Fruit fly (Drosophila melanogaster) whole organism, wandering third instar larva: ENCODE data around the gene flr.

Source experiments
- Abd-B ChIP-seq: fragments of >200 bp; optimal IDR thresholded peaks from 2 replicates; lab custom pipeline; 2017; ENCODE audit warnings: missing biosample characterization, missing genetic modification characterization
- CG32264 ChIP-seq: fragments of 200-800 bp; sonication (Bioruptor generic); optimal IDR thresholded peaks from 2 replicates; lab custom pipeline; 2016; ENCODE audit warnings: missing biosample characterization, missing genetic modification characterization
- CG9705 ChIP-seq: fragments of 200-800 bp; sonication (Bioruptor generic); optimal IDR thresholded peaks from 2 replicates; lab custom pipeline; 2018; ENCODE audit warnings: missing biosample characterization, mild to moderate bottlenecking, missing genetic modification characterization
- CrebA ChIP-seq: fragments of 200-800 bp; sonication (Bioruptor generic); optimal IDR thresholded peaks from 2 replicates; lab custom pipeline; 2016; ENCODE audit warnings: missing biosample characterization, mild to moderate bottlenecking, missing genetic modification characterization, borderline replicate concordance
- Dfd ChIP-seq: fragments of >200 bp; optimal IDR thresholded peaks from 2 replicates; lab custom pipeline; 2017; ENCODE audit warnings: missing biosample characterization, missing genetic modification characterization
- Dif ChIP-seq: fragments of 200-275, 200-300 bp; sonication (Bioruptor generic); optimal IDR thresholded peaks from 2 replicates; lab custom pipeline; 2018; ENCODE audit warnings: missing biosample characterization, missing genetic modification characterization; ENCODE audit not compliant: partially characterized antibody
- GATAd ChIP-seq: sonication (Bioruptor generic); optimal IDR thresholded peaks from 2 replicates; lab custom pipeline; 2016; ENCODE audit warnings: missing biosample characterization, missing genetic modification characterization
- HLH106 ChIP-seq: fragments of 200-800 bp; optimal IDR thresholded peaks from 3 replicates; lab custom pipeline; 2019; ENCODE audit warnings: missing biosample characterization, mild to moderate bottlenecking, missing genetic modification characterization, moderate library complexity
- Hnf4 ChIP-seq: fragments of 200-800 bp; sonication (Bioruptor generic); optimal IDR thresholded peaks from 2 replicates; lab custom pipeline; 2016; ENCODE audit warnings: missing biosample characterization, mild to moderate bottlenecking, missing genetic modification characterization
- Hr78 ChIP-seq: fragments of >200 bp; optimal IDR thresholded peaks from 2 replicates; lab custom pipeline; 2017; ENCODE audit warnings: missing biosample characterization, missing genetic modification characterization
- Hr83 ChIP-seq: fragments of 200-300 bp; sonication (Bioruptor generic); optimal IDR thresholded peaks from 2 replicates; lab custom pipeline; 2016; ENCODE audit warnings: missing biosample characterization, mild to moderate bottlenecking, missing genetic modification characterization, moderate library complexity; ENCODE audit not compliant: poor library complexity, severe bottlenecking
- Jra ChIP-seq: sonication (Bioruptor generic); optimal IDR thresholded peaks from 2 replicates; lab custom pipeline; 2016; ENCODE audit warnings: missing biosample characterization, missing genetic modification characterization
- Mio ChIP-seq: sonication (Bioruptor generic); optimal IDR thresholded peaks from 2 replicates; lab custom pipeline; 2016; ENCODE audit warnings: missing biosample characterization, missing genetic modification characterization
- Myc ChIP-seq: fragments of >200 bp; optimal IDR thresholded peaks from 2 replicates; lab custom pipeline; 2017
- N ChIP-seq: fragments of >200 bp; optimal IDR thresholded peaks from 2 replicates; lab custom pipeline; 2018; ENCODE audit warnings: missing biosample characterization, missing external identifiers, missing genetic modification characterization
- OdsH ChIP-seq: fragments of 200-800 bp; sonication (Bioruptor generic); optimal IDR thresholded peaks from 2 replicates; lab custom pipeline; 2016; ENCODE audit warnings: missing biosample characterization, mild to moderate bottlenecking, missing genetic modification characterization
- Rel ChIP-seq, 2 experiments: fragments of 200-800 bp; sonication (Bioruptor generic) in 1 of 2; optimal IDR thresholded peaks; 2 replicates in 1 of 2; 3 replicates in 1 of 2; lab custom pipeline; 2016 to 2019; ENCODE audit warnings: mild to moderate bottlenecking in 2 of 2, missing biosample characterization in 2 of 2, missing genetic modification characterization in 2 of 2, moderate library complexity in 1 of 2
- Sp1 ChIP-seq: fragments of 200-800 bp; sonication (Bioruptor generic); optimal IDR thresholded peaks from 3 replicates; lab custom pipeline; 2019; ENCODE audit warnings: missing biosample characterization, mild to moderate bottlenecking, missing genetic modification characterization, moderate library complexity
- Vsx2 ChIP-seq: fragments of 200-300, 225-300 bp; sonication (Bioruptor generic); optimal IDR thresholded peaks from 2 replicates; lab custom pipeline; 2018; ENCODE audit warnings: missing biosample characterization, missing genetic modification characterization; ENCODE audit not compliant: partially characterized antibody
- br ChIP-seq: fragments of 200-800 bp; sonication (Bioruptor generic); optimal IDR thresholded peaks from 2 replicates; lab custom pipeline; 2016; ENCODE audit warnings: missing biosample characterization, missing genetic modification characterization
- brk ChIP-seq: fragments of 200-800 bp; sonication (Bioruptor generic); optimal IDR thresholded peaks from 2 replicates; lab custom pipeline; 2016; ENCODE audit warnings: missing biosample characterization, mild to moderate bottlenecking, missing genetic modification characterization
- dl ChIP-seq, 2 experiments: fragments of 175-275, 200-275 bp in 1 of 2; fragments of 200-275 bp in 1 of 2; sonication (Bioruptor generic); optimal IDR thresholded peaks; lab custom pipeline; 2018; ENCODE audit warnings: mild to moderate bottlenecking in 2 of 2, missing biosample characterization in 2 of 2, missing genetic modification characterization in 2 of 2, moderate library complexity in 2 of 2; ENCODE audit not compliant: partially characterized antibody in 2 of 2, insufficient read depth in 1 of 2
- dmrt93B ChIP-seq: fragments of 200-800 bp; sonication (Bioruptor generic); optimal IDR thresholded peaks from 2 replicates; lab custom pipeline; 2018; ENCODE audit warnings: missing biosample characterization, mild to moderate bottlenecking, missing genetic modification characterization
- dsf ChIP-seq: sonication (Bioruptor generic); optimal IDR thresholded peaks from 2 replicates; lab custom pipeline; 2016; ENCODE audit warnings: missing biosample characterization, missing genetic modification characterization, borderline replicate concordance
- ey ChIP-seq: fragments of 200-800 bp; sonication (Bioruptor generic); optimal IDR thresholded peaks from 2 replicates; lab custom pipeline; 2016; ENCODE audit warnings: missing biosample characterization, missing genetic modification characterization
- foxo ChIP-seq, 2 experiments: fragments of 200-800 bp; sonication (Bioruptor generic); optimal IDR thresholded peaks; 2 replicates in 1 of 2; 3 replicates in 1 of 2; lab custom pipeline; 2016 to 2017; ENCODE audit warnings: missing biosample characterization in 2 of 2, missing genetic modification characterization in 2 of 2
- fru ChIP-seq: fragments of 200-800 bp; sonication (Bioruptor generic); optimal IDR thresholded peaks from 3 replicates; lab custom pipeline; 2016; ENCODE audit warnings: missing biosample characterization, mild to moderate bottlenecking, missing genetic modification characterization
- h ChIP-seq: fragments of 200-800 bp; sonication (Bioruptor generic); optimal IDR thresholded peaks from 3 replicates; lab custom pipeline; 2016; ENCODE audit warnings: missing biosample characterization, mild to moderate bottlenecking, missing genetic modification characterization
- jim ChIP-seq: fragments of 175-275, 200-325 bp; sonication (Bioruptor generic); optimal IDR thresholded peaks from 2 replicates; lab custom pipeline; 2016; ENCODE audit warnings: missing biosample characterization, mild to moderate bottlenecking, missing genetic modification characterization
- lola ChIP-seq: fragments of >200 bp; optimal IDR thresholded peaks from 2 replicates; lab custom pipeline; 2017; ENCODE audit warnings: missing biosample characterization, missing genetic modification characterization
- pan ChIP-seq: fragments of >200 bp; optimal IDR thresholded peaks from 2 replicates; lab custom pipeline; 2017
- psq ChIP-seq: fragments of 200-800 bp; sonication (Bioruptor generic); optimal IDR thresholded peaks from 3 replicates; lab custom pipeline; 2017; ENCODE audit warnings: missing biosample characterization, mild to moderate bottlenecking, missing genetic modification characterization, moderate library complexity
- rgr ChIP-seq: fragments of 200-800 bp; sonication (Bioruptor generic); optimal IDR thresholded peaks from 3 replicates; lab custom pipeline; 2016; ENCODE audit warnings: missing biosample characterization, mild to moderate bottlenecking, missing genetic modification characterization
- sage ChIP-seq: fragments of 200-800 bp; sonication (Bioruptor generic); optimal IDR thresholded peaks from 2 replicates; lab custom pipeline; 2016; ENCODE audit warnings: missing biosample characterization, mild to moderate bottlenecking, missing genetic modification characterization
- sv ChIP-seq: fragments of 200-800 bp; sonication (Bioruptor generic); optimal IDR thresholded peaks from 3 replicates; lab custom pipeline; 2016; ENCODE audit warnings: missing biosample characterization, missing genetic modification characterization
- tai ChIP-seq: sonication (Bioruptor generic); optimal IDR thresholded peaks from 2 replicates; lab custom pipeline; 2016; ENCODE audit warnings: missing biosample characterization, missing genetic modification characterization
- usp ChIP-seq: fragments of >200 bp; optimal IDR thresholded peaks from 2 replicates; lab custom pipeline; 2017; ENCODE audit warnings: missing biosample characterization, missing genetic modification characterization
- woc ChIP-seq: sonication (Bioruptor generic); optimal IDR thresholded peaks from 2 replicates; lab custom pipeline; 2016; ENCODE audit warnings: missing biosample characterization, mild to moderate bottlenecking, missing genetic modification characterization

Gene flr

DNA sequence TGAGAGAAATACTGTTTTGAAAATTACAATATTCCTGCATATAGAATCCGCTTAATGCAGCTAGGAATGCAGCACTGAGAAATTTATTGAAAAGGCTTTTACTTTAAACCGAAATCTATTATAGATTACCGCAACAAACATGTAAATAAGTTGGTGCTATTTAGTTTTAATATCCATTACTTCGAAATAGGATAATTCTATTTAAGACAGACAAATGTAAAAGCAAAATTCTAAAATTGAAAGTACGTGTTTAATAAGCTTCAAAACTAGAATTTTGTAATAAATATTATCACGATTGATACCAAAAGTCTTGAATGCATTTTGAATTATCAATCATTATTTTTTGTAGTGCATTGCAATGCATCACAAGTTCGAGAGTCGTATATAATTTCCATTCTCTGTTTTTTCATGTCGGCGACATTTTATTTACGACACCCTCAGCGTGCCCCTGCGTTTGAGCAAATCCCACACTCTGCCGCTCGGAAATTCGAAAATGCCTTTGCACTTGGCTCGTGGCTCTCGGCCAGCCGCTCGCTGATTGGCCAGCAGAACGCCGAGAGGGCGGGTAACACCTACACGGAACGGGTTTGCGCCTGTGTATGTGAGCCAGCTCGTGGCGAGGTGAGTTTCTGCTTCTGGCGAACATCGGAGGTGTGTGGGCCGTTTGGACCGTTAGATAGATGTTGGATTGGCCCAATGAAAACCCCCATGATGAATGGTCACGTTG is 9.3 kb upstream of the flr start:
- TF ChIP-seq rgr (GFP tag; lab: Kevin White, UChicago): no peak
- TF ChIP-seq, all 38 proteins: peak for 0

dm6 chr3L:13406873-13407272 is 5.8 kb upstream of the flr start:
- no peak for TF ChIP-seq jim (GFP tag; lab: Kevin White, UChicago)
- peak; percentile 36 for TF ChIP-seq fru (GFP tag; lab: Kevin White, UChicago)
- TF ChIP-seq usp (GFP tag; lab: Kevin White, UChicago): no peak
- peak; percentile 33 for TF ChIP-seq h
- no peak for TF ChIP-seq Abd-B (GFP tag; lab: Kevin White, UChicago)
- TF ChIP-seq pan (lab: Kevin White, UChicago): no peak
- TF ChIP-seq brk (GFP tag; lab: Kevin White, UChicago): no peak
- TF ChIP-seq Sp1 (GFP tag; lab: Kevin White, UChicago): peak; percentile 12
- TF ChIP-seq Dif (GFP tag; lab: Kevin White, UChicago): no peak
- no peak for TF ChIP-seq Myc (lab: Kevin White, UChicago)
- TF ChIP-seq Mio: no peak
- no peak for TF ChIP-seq dmrt93B (GFP tag; lab: Kevin White, UChicago)
- no peak for TF ChIP-seq GATAd
- no peak for TF ChIP-seq psq (GFP tag; lab: Kevin White, UChicago)
- TF ChIP-seq ey: peak; percentile 13
- TF ChIP-seq dl (GFP tag; optimal IDR thresholded peaks at IDR 0.05; lab: Kevin White, UChicago; ENCODE audit: insufficient read depth in 1 of 2, partially characterized antibody in 2 of 2): no peak
- TF ChIP-seq Jra: no peak
- TF ChIP-seq sage: no peak
- no peak for TF ChIP-seq CrebA
- TF ChIP-seq Hnf4: no peak
- TF ChIP-seq Hr83 (GFP tag; lab: Kevin White, UChicago): no peak
- TF ChIP-seq Vsx2 (GFP tag; lab: Kevin White, UChicago): no peak
- no peak for TF ChIP-seq tai (GFP tag; lab: Kevin White, UChicago)
- no peak for TF ChIP-seq OdsH (GFP tag; lab: Kevin White, UChicago)
- TF ChIP-seq foxo (GFP tag; optimal IDR thresholded peaks at IDR 0.05; lab: Kevin White, UChicago): peak in 1 of 2 experiments; percentile 33
- TF ChIP-seq CG9705 (GFP tag; lab: Kevin White, UChicago): no peak
- no peak for TF ChIP-seq Rel (GFP tag; optimal IDR thresholded peaks at IDR 0.05; lab: Kevin White, UChicago)
- no peak for TF ChIP-seq Rel (tag; optimal IDR thresholded peaks at IDR 0.05; lab: Kevin White, UChicago)
- no peak for TF ChIP-seq Hr78 (GFP tag; lab: Kevin White, UChicago)
- no peak for TF ChIP-seq N (GFP tag; lab: Kevin White, UChicago)
- no peak for TF ChIP-seq lola
- peak; percentile 16 for TF ChIP-seq woc (GFP tag; lab: Kevin White, UChicago)
- no peak for TF ChIP-seq CG32264
- TF ChIP-seq br (GFP tag; lab: Kevin White, UChicago): peak; percentile 14
- TF ChIP-seq HLH106: peak; percentile 2
- no peak for TF ChIP-seq sv (GFP tag; lab: Kevin White, UChicago)
- TF ChIP-seq dsf (GFP tag; lab: Kevin White, UChicago): no peak
- TF ChIP-seq Dfd (GFP tag; lab: Kevin White, UChicago): no peak
- TF ChIP-seq rgr (GFP tag; lab: Kevin White, UChicago): no peak
